Fruit fly (Drosophila melanogaster) Kc167 (cell line): ENCODE results near the gene CG8136.

Experiments used
- Myc ChIP-seq: fragments of >200 bp; optimal IDR thresholded peaks from 2 replicates; lab custom pipeline; 2017; ENCODE audit warnings: missing external identifiers
- h ChIP-seq: fragments of >200 bp; optimal IDR thresholded peaks from 3 replicates; lab custom pipeline; 2018; ENCODE audit warnings: missing external identifiers
- insv ChIP-seq: fragments of >200 bp; optimal IDR thresholded peaks from 3 replicates; lab custom pipeline; 2018; ENCODE audit warnings: missing external identifiers
- psq ChIP-seq: fragments of >200 bp; optimal IDR thresholded peaks from 2 replicates; lab custom pipeline; 2017; ENCODE audit warnings: missing external identifiers
- ttk ChIP-seq: sonication (Bioruptor generic); optimal IDR thresholded peaks from 2 replicates; lab custom pipeline; 2017; ENCODE audit warnings: missing external identifiers

DNA sequence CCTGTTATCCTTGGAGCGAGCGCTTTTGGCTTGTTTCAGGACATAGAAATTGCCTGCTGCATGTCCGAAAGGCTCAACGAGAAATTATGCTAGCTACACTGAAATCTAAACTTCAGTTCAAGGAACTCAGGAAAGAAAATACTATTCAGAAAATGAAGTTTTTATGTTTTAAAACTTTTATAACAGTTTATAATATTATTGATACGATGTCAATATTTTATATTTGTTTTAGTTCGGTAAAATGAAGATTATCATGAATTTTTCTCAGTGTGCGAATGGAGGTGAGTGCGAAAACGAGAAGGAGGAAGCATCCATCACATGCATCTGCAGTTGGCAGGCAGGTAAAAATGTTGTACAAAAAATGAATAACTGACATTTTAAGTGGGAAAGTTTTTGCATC, 25.2 kb downstream of the CG8136 start:
- TF ChIP-seq Myc (no peak), psq (lab: Kevin White, UChicago) (no peak), insv (no peak), ttk (lab: Kevin White, UChicago) (no peak), h (lab: Kevin White, UChicago) (no peak)
